Worm (Caenorhabditis elegans): ENCODE data around the gene H40L08.1.

DNA sequence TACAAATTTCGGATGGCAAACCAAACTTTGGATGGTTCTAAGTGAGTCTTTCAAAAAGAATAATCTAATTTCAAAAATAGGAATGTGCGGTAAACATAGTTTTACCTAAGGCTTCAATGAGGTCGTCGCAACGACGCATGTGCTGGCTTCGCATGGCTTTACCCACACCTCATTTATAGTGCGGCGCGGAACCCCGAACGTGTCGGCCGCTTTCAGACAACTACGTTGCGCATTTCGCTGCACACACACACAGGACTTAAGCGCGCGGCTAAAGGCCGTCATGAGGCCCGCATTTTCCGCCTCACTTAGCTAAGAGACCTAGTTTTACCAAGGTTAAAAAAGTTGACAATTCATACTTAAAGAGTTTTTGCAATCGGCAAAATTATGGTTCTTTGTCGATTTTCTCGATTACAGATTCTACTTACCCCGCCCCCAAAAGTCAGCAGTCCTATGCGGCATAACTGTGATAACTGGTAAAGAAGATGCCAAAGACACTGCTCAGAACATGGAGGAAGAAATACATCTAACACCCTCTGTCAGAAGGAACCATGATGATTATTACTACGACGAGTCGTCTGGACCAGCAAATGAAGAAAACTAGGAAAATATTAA is 9.0 kb upstream of the H40L08.1 start:
- no peak for TF ChIP-seq ama-1 (optimal IDR thresholded peaks at IDR 0.05)
- TF ChIP-seq ceh-36 (tag; optimal IDR thresholded peaks at IDR 0.05) = no peak
- no peak for TF ChIP-seq tbx-11 (GFP tag; IDR thresholded peaks at IDR 0.05)
- no peak for TF ChIP-seq sea-1 (GFP tag; conservative IDR thresholded peaks at IDR 0.05)
- TF ChIP-seq hmbx-1 (tag; optimal IDR thresholded peaks at IDR 0.05) = no peak
- TF ChIP-seq aly-1 (tag; optimal IDR thresholded peaks at IDR 0.05) = no peak
- TF ChIP-seq hmg-4 (GFP tag; optimal IDR thresholded peaks at IDR 0.05) = no peak
- no peak for TF ChIP-seq ceh-13 (GFP tag; optimal IDR thresholded peaks at IDR 0.05)
- no peak for TF ChIP-seq flt-1 (GFP tag; IDR thresholded peaks at IDR 0.05)
- TF ChIP-seq pes-1 (GFP tag; IDR thresholded peaks at IDR 0.05) = no peak

All from whole organism, early embryonic.